Fruit fly (Drosophila melanogaster): ENCODE measurements around the gene Marf1.

dm6 chr2L:22281900-22282299 is 26.7 kb upstream of the Marf1 start:
- TF ChIP-seq pan (optimal IDR thresholded peaks at IDR 0.05) (no peak), usp (GFP tag; optimal IDR thresholded peaks at IDR 0.05) (no peak), CG8478 (optimal IDR thresholded peaks at IDR 0.05) (no peak), psq (optimal IDR thresholded peaks at IDR 0.05) (no peak)
